Worm (Caenorhabditis elegans): Measurements from ENCODE around the gene T28F3.5.
"Not testable (repeated sequence)": the region's sequence is repeated elsewhere in the genome, so short reads cannot be mapped to it uniquely, and the experiment has no call there.

The T28F3.5 gene

ce11 chrIV:17281060-17282021 lies 13.2 kb upstream of the T28F3.5 start (continued):
- TF ChIP-seq mab-9 (GFP tag; IDR thresholded peaks at IDR 0.05) (no peak), snpc-4 (tag; optimal IDR thresholded peaks at IDR 0.05) (peak; percentile 13), irx-1 (tag; optimal IDR thresholded peaks at IDR 0.05) (no peak), unc-86 (tag; optimal IDR thresholded peaks at IDR 0.05) (peak; percentile 32), ceh-8 (GFP tag; optimal IDR thresholded peaks at IDR 0.05) (peak; percentile 15), lsy-2 (tag; optimal IDR thresholded peaks at IDR 0.05) (peak; percentile 68 to 75), ets-5 (GFP tag; IDR thresholded peaks at IDR 0.05) (no peak), egl-13 (tag; optimal IDR thresholded peaks at IDR 0.05) (peak; percentile 11)

DNA sequence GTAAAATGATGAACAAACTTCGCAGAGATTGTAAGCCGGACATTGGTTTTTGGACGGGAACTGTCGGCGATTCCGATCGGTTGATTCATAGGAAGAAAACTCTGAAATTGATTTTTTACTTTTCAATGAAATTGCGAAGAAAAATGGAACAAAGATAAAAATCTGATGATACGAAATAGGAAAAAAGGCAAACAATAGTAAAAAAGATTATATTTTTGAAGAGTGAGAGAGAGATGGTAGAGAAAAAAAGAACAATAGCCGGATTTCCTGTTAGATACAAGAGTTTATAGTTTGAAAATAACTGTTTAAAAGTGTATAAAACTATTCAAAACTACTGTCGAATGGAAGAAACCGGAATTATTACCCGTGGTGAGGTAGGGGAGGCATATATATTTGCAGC lies 10.5 kb upstream of the T28F3.5 start, which contains the start of gene nra-1:
TSS of gene nra-1 (minus strand) at position 101 of the 400 bp plus-strand sequence.
- TF ChIP-seq swsn-7 (tag; optimal IDR thresholded peaks at IDR 0.05): no peak
- no peak for TF ChIP-seq sup-37 (GFP tag; optimal IDR thresholded peaks at IDR 0.05)
- TF ChIP-seq nhr-20 (tag; optimal IDR thresholded peaks at IDR 0.05): no peak
- no peak for TF ChIP-seq Y116A8C.19 (tag; optimal IDR thresholded peaks at IDR 0.05; ENCODE audit: borderline replicate concordance)
- TF ChIP-seq ceh-90 (tag; optimal IDR thresholded peaks at IDR 0.05): no peak
- no peak for TF ChIP-seq lin-15B (tag; optimal IDR thresholded peaks at IDR 0.05)
- no peak for TF ChIP-seq C34B4.2 (tag; optimal IDR thresholded peaks at IDR 0.05)
- no peak for TF ChIP-seq unc-98 (GFP tag; IDR thresholded peaks at IDR 0.05)
- TF ChIP-seq mep-1 (tag; optimal IDR thresholded peaks at IDR 0.05): no peak
- TF ChIP-seq nhr-28 (tag; optimal IDR thresholded peaks at IDR 0.05): no peak
- TF ChIP-seq nhr-47 (tag; optimal IDR thresholded peaks at IDR 0.05): no peak
- TF ChIP-seq lir-3 (tag; optimal IDR thresholded peaks at IDR 0.05; ENCODE audit: poor library complexity): no peak

DNA sequence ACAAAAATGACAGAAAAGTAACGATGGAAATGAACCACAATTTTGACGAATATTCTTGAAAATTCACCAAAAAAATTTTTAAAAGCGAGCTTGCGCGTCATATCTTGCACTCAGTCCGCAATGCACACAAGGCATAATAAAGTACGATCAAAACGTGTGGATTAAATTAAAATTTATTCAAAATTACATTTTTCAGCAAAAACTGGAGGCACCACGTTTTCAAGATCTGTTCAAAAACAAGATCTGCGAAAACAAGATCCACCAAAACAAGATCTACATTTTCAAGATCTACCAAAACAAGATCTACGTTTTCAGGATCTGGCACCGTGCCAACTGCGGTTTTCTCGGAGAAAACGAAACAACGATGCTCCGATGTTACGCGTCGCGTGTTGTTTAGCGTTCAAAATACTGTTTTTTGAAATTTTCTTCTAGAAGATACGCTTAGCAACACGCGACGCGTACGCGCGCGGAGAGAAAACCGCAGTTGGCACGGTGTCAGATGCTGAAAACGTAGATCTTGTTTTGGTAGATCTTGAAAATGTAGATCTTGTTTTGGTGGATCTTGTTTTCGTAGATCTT lies 10.0 kb upstream of the T28F3.5 start:
- peak in 1 of 2 experiments; percentile 23 for TF ChIP-seq efl-1 (optimal IDR thresholded peaks at IDR 0.05)
- TF ChIP-seq efl-1 (GFP tag; optimal IDR thresholded peaks at IDR 0.05 in 1 of 2): not testable (repeated sequence)
- peak; percentile 3 for TF ChIP-seq F16B12.6 (tag; optimal IDR thresholded peaks at IDR 0.05)

DNA sequence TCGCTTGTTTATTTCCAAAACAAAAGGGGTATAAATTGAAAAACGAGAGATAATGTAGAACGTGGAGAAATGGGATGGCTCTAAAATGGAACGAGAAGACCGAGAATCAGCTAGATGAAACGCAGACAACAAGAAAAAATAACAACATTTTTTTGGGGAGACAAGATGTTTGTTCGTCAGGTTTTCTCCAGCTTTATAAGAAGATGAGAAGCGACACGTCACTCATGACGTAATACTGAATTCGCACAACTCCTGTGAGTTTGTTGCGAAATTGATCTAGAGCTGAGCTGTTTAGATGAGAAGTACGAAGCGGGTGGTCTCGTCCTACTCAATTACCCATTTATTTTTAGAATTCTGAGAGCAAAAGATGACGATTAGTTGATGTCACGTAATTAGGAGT lies 9.3 kb upstream of the T28F3.5 start:
- TF ChIP-seq nhr-19 (GFP tag; conservative IDR thresholded peaks at IDR 0.05) (no peak), dsc-1 (tag; optimal IDR thresholded peaks at IDR 0.05) (peak; percentile 9), fkh-10 (GFP tag; optimal IDR thresholded peaks at IDR 0.05) (no peak), ceh-63 (GFP tag; optimal IDR thresholded peaks at IDR 0.05) (no peak), lin-13 (GFP tag; optimal IDR thresholded peaks at IDR 0.05) (no peak), elt-2 (tag; optimal IDR thresholded peaks at IDR 0.05) (no peak), isw-1 (GFP tag; IDR thresholded peaks at IDR 0.05) (no peak), unc-86 (tag; optimal IDR thresholded peaks at IDR 0.05) (peak; percentile 41), xbp-1 (tag; optimal IDR thresholded peaks at IDR 0.05) (peak; percentile 53), rnt-1 (tag; optimal IDR thresholded peaks at IDR 0.05) (no peak), zip-4 (GFP tag; optimal IDR thresholded peaks at IDR 0.05) (no peak), C34B4.2 (tag; optimal IDR thresholded peaks at IDR 0.05) (no peak), blmp-1 (tag; optimal IDR thresholded peaks at IDR 0.05) (no peak), mef-2 (tag; optimal IDR thresholded peaks at IDR 0.05) (peak; percentile 63), jun-1 (tag; optimal IDR thresholded peaks at IDR 0.05) (no peak), efl-1 (optimal IDR thresholded peaks at IDR 0.05) (peak in 1 of 2 experiments; percentile 1), efl-1 (GFP tag; optimal IDR thresholded peaks at IDR 0.05 in 1 of 2) (no peak), lin-35 (GFP tag; optimal IDR thresholded peaks at IDR 0.05) (peak in 1 of 2 experiments; percentile 4), ces-1 (GFP tag; optimal IDR thresholded peaks at IDR 0.05) (no peak), vab-15 (tag; optimal IDR thresholded peaks at IDR 0.05) (no peak), egl-13 (tag; optimal IDR thresholded peaks at IDR 0.05) (peak; percentile 65), nhr-237 (tag; optimal IDR thresholded peaks at IDR 0.05) (no peak), fkh-8 (tag; optimal IDR thresholded peaks at IDR 0.05) (peak; percentile 40), tbx-2 (tag; optimal IDR thresholded peaks at IDR 0.05) (peak; percentile 29), nhr-11 (tag; optimal IDR thresholded peaks at IDR 0.05) (no peak), snu-23 (GFP tag; optimal IDR thresholded peaks at IDR 0.05) (peak; percentile 11), egl-27 (tag; optimal IDR thresholded peaks at IDR 0.05) (no peak), lsy-2 (tag; optimal IDR thresholded peaks at IDR 0.05) (peak in 1 of 2 experiments; percentile 59)
